Fruit fly (Drosophila melanogaster) S2 (cell line): ENCODE measurements around the gene Doc1.

ENCODE experiments used
- CG8478 ChIP-seq: fragments of >200 bp; optimal IDR thresholded peaks from 2 replicates; lab custom pipeline; 2018
- CTCF ChIP-seq, 2 experiments: fragments of >200 bp; optimal IDR thresholded peaks; 2 replicates each; lab custom pipeline; 2018

DNA sequence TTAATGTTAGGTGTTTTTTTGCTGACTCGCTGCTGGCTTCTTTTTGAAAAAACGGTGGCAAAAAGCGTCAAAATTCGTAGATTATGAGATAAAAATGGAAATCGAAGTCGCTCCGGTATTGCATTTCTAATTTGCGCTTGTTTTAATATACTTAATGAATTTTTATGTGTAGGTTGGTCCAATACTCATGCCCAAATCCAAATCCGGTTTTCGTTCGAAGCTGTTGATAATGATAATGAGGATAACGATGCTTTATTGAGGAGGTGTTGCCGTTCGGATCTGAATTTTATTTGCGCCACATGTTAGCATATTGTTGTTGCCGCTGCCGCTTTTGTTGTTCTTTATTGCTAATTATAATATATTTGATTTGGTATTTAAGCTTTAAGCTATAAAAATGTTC is 5.1 kb downstream of the Doc1 start:
- TF ChIP-seq CTCF (optimal IDR thresholded peaks at IDR 0.05; lab: Kevin White, UChicago) (no peak), CG8478 (lab: Kevin White, UChicago) (no peak)
